Fruit fly (Drosophila melanogaster) whole organism, embryonic: ENCODE results near the gene RASSF8.

Experiments used
- Antp ChIP-seq: fragments of 200-800 bp; sonication (Bioruptor generic); optimal IDR thresholded peaks from 3 replicates; lab custom pipeline; 2016; ENCODE audit warnings: missing biosample characterization, missing genetic modification characterization
- Bdp1 ChIP-seq: fragments of 200-800 bp; sonication (Bioruptor generic); optimal IDR thresholded peaks from 3 replicates; lab custom pipeline; 2016; ENCODE audit warnings: missing biosample characterization, missing genetic modification characterization
- CG10543 ChIP-seq: fragments of 200-800 bp; sonication (Bioruptor generic); optimal IDR thresholded peaks from 3 replicates; lab custom pipeline; 2017; ENCODE audit warnings: missing biosample characterization, mild to moderate bottlenecking, missing genetic modification characterization, moderate library complexity
- CG12071 ChIP-seq: fragments of 200-800 bp; sonication (Bioruptor generic); optimal IDR thresholded peaks from 3 replicates; lab custom pipeline; 2018; ENCODE audit warnings: missing biosample characterization, mild to moderate bottlenecking, missing genetic modification characterization
- CG13296 ChIP-seq: fragments of 200-800 bp; sonication (Bioruptor generic); optimal IDR thresholded peaks from 3 replicates; lab custom pipeline; 2018; ENCODE audit warnings: missing biosample characterization, mild to moderate bottlenecking, missing genetic modification characterization
- CG14710 ChIP-seq: fragments of 200-800 bp; sonication (Bioruptor generic); optimal IDR thresholded peaks from 3 replicates; lab custom pipeline; 2019; ENCODE audit warnings: missing biosample characterization, mild to moderate bottlenecking, missing genetic modification characterization, moderate library complexity
- CG16815 ChIP-seq: fragments of 200-800 bp; sonication (Bioruptor generic); optimal IDR thresholded peaks from 3 replicates; lab custom pipeline; 2017; ENCODE audit warnings: missing biosample characterization, mild to moderate bottlenecking, missing genetic modification characterization
- CG17385 ChIP-seq: fragments of 200-800 bp; sonication (Bioruptor generic); optimal IDR thresholded peaks from 3 replicates; lab custom pipeline; 2018; ENCODE audit warnings: missing biosample characterization, mild to moderate bottlenecking, missing genetic modification characterization
- CG31224 ChIP-seq: fragments of 200-800 bp; sonication (Bioruptor generic); IDR thresholded peaks from 2 replicates; pipeline ENCODE4 v1.3.6; 2022; ENCODE audit warnings: missing biosample characterization, missing genetic modification characterization
- CG31441 ChIP-seq: fragments of 200-800 bp; sonication (Bioruptor generic); IDR thresholded peaks from 2 replicates; pipeline ENCODE4 v1.3.6; 2022; ENCODE audit warnings: missing biosample characterization, missing genetic modification characterization
- CG33213 ChIP-seq: fragments of 200-800 bp; sonication (Bioruptor generic); optimal IDR thresholded peaks from 3 replicates; lab custom pipeline; 2016; ENCODE audit warnings: missing biosample characterization, missing genetic modification characterization
- CG3726 ChIP-seq: fragments of 200-800 bp; sonication (Bioruptor generic); IDR thresholded peaks from 3 replicates; pipeline ENCODE4, ENCODE4 v1.3.6; 2022; ENCODE audit warnings: missing biosample characterization, missing genetic modification characterization
- CG4360 ChIP-seq: fragments of 200-800 bp; sonication (Bioruptor generic); IDR thresholded peaks from 2 replicates; pipeline ENCODE4 v1.3.6; 2022; ENCODE audit warnings: missing biosample characterization, missing genetic modification characterization
- CG4617 ChIP-seq: fragments of 200-800 bp; sonication (Bioruptor generic); optimal IDR thresholded peaks from 3 replicates; lab custom pipeline; 2016; ENCODE audit warnings: missing biosample characterization, missing genetic modification characterization, borderline replicate concordance
- CG4707 ChIP-seq: fragments of 200-800 bp; sonication (Bioruptor generic); optimal IDR thresholded peaks from 2 replicates; lab custom pipeline; 2018; ENCODE audit warnings: missing biosample characterization, mild to moderate bottlenecking, missing genetic modification characterization, moderate library complexity
- CG6654 ChIP-seq: fragments of 200-800 bp; sonication (Bioruptor generic); optimal IDR thresholded peaks from 2 replicates; lab custom pipeline; 2017; ENCODE audit warnings: missing biosample characterization, mild to moderate bottlenecking, missing genetic modification characterization
- CG6791 ChIP-seq: fragments of 200-800 bp; sonication (Bioruptor generic); IDR thresholded peaks from 3 replicates; pipeline ENCODE4 v1.3.6; 2022; ENCODE audit warnings: missing biosample characterization, missing genetic modification characterization; ENCODE audit not compliant: partially characterized antibody
- CG6813 ChIP-seq: fragments of 200-800 bp; sonication (Bioruptor generic); optimal IDR thresholded peaks from 2 replicates; lab custom pipeline; 2017; ENCODE audit warnings: missing biosample characterization, missing genetic modification characterization, mild to moderate bottlenecking, moderate library complexity, missing genetic modification reagents
- CG7357 ChIP-seq: fragments of 200-800 bp; sonication (Bioruptor generic); IDR thresholded peaks from 3 replicates; pipeline ENCODE4 v1.3.6; 2022; ENCODE audit warnings: missing biosample characterization, missing genetic modification characterization
- CG7786 ChIP-seq: fragments of 200-800 bp; sonication (Bioruptor generic); optimal IDR thresholded peaks from 2 replicates; lab custom pipeline; 2016; ENCODE audit warnings: missing biosample characterization, missing genetic modification characterization
- CG8089 ChIP-seq: fragments of 200-800 bp; sonication (Bioruptor generic); optimal IDR thresholded peaks from 3 replicates; lab custom pipeline; 2016; ENCODE audit warnings: missing biosample characterization, missing genetic modification characterization
- CG8944 ChIP-seq: fragments of 200-800 bp; sonication (Bioruptor generic); optimal IDR thresholded peaks from 3 replicates; lab custom pipeline; 2016; ENCODE audit warnings: missing biosample characterization, missing genetic modification characterization
- CG9609 ChIP-seq: fragments of 200-800 bp; sonication (Bioruptor generic); optimal IDR thresholded peaks from 3 replicates; lab custom pipeline; 2016; ENCODE audit warnings: missing biosample characterization, missing genetic modification characterization
- Dll ChIP-seq: fragments of 200-800 bp; sonication (Bioruptor generic); IDR thresholded peaks from 4 replicates; pipeline ENCODE4 v1.3.6; 2022; ENCODE audit warnings: missing biosample characterization, missing genetic modification characterization; ENCODE audit not compliant: partially characterized antibody
- Doc3 ChIP-seq: fragments of 200-800 bp; sonication (Bioruptor generic); IDR thresholded peaks from 3 replicates; pipeline ENCODE4 v1.3.6; 2022; ENCODE audit warnings: missing biosample characterization, missing genetic modification characterization; ENCODE audit not compliant: partially characterized antibody
- ERR ChIP-seq: fragments of 200-800 bp; sonication (Bioruptor generic); optimal IDR thresholded peaks from 2 replicates; lab custom pipeline; 2016; ENCODE audit warnings: missing biosample characterization, missing genetic modification characterization
- Elba2 ChIP-seq: fragments of 200-800 bp; sonication (Bioruptor generic); optimal IDR thresholded peaks from 3 replicates; lab custom pipeline; 2016; ENCODE audit warnings: missing biosample characterization, missing genetic modification characterization
- HHEX ChIP-seq: fragments of 200-800 bp; sonication (Bioruptor generic); optimal IDR thresholded peaks from 3 replicates; lab custom pipeline; 2017; ENCODE audit warnings: missing biosample characterization, mild to moderate bottlenecking, missing genetic modification characterization, missing genetic modification reagents
- Hmr ChIP-seq: fragments of 200-800 bp; sonication (Bioruptor generic); optimal IDR thresholded peaks from 3 replicates; lab custom pipeline; 2017; ENCODE audit warnings: mild to moderate bottlenecking, missing biosample characterization, missing genetic modification reagents, missing genetic modification characterization
- Hr51 ChIP-seq, 2 experiments: fragments of 200-800 bp; sonication (Bioruptor generic); optimal IDR thresholded peaks; 2 replicates in 1 of 2; 3 replicates in 1 of 2; lab custom pipeline; 2016 to 2018; ENCODE audit warnings: missing biosample characterization in 2 of 2, missing genetic modification characterization in 2 of 2, mild to moderate bottlenecking in 1 of 2, moderate library complexity in 1 of 2
- Lhr ChIP-seq: fragments of 200-800 bp; sonication (Bioruptor generic); optimal IDR thresholded peaks from 3 replicates; lab custom pipeline; 2017; ENCODE audit warnings: mild to moderate bottlenecking, missing biosample characterization, missing genetic modification reagents, missing genetic modification characterization
- Mes4 ChIP-seq: fragments of 200-800 bp; sonication (Bioruptor generic); optimal IDR thresholded peaks from 2 replicates; lab custom pipeline; 2016; ENCODE audit warnings: missing biosample characterization, missing genetic modification characterization
- YL-1 ChIP-seq: fragments of 200-800 bp; sonication (Bioruptor generic); optimal IDR thresholded peaks from 3 replicates; lab custom pipeline; 2017; ENCODE audit warnings: missing biosample characterization, mild to moderate bottlenecking, missing genetic modification characterization
- ato ChIP-seq: fragments of 200-800 bp; sonication (Bioruptor generic); IDR thresholded peaks from 2 replicates; pipeline ENCODE4 v1.3.6; 2022; ENCODE audit warnings: missing biosample characterization, missing genetic modification characterization; ENCODE audit not compliant: partially characterized antibody
- bsh ChIP-seq, 2 experiments: fragments of 200-800 bp; sonication (Bioruptor generic); optimal IDR thresholded peaks; 2 replicates each; lab custom pipeline; 2017 to 2018; ENCODE audit warnings: mild to moderate bottlenecking in 2 of 2, missing biosample characterization in 2 of 2, missing genetic modification characterization in 2 of 2, moderate library complexity in 1 of 2
- cas ChIP-seq: fragments of 200-800 bp; sonication (Bioruptor generic); IDR thresholded peaks from 2 replicates; pipeline ENCODE4 v1.3.6; 2022; ENCODE audit warnings: missing biosample characterization, missing genetic modification characterization
- chm ChIP-seq: fragments of 200-800 bp; sonication (Bioruptor generic); IDR thresholded peaks from 2 replicates; pipeline ENCODE4 v1.3.6; 2022; ENCODE audit warnings: missing biosample characterization, missing genetic modification characterization
- exex ChIP-seq: fragments of 200-800 bp; sonication (Bioruptor generic); optimal IDR thresholded peaks from 4 replicates; lab custom pipeline; 2018; ENCODE audit warnings: missing biosample characterization, mild to moderate bottlenecking, missing genetic modification characterization, moderate library complexity
- fd96Cb ChIP-seq: fragments of 200-800 bp; sonication (Bioruptor generic); optimal IDR thresholded peaks from 2 replicates; lab custom pipeline; 2018; ENCODE audit warnings: missing biosample characterization, mild to moderate bottlenecking, missing genetic modification characterization, moderate library complexity
- jing ChIP-seq: fragments of 200-800 bp; sonication (Bioruptor generic); optimal IDR thresholded peaks from 2 replicates; lab custom pipeline; 2018; ENCODE audit warnings: missing biosample characterization, mild to moderate bottlenecking, missing genetic modification characterization
- jumu ChIP-seq: fragments of 200-800 bp; sonication (Bioruptor generic); optimal IDR thresholded peaks from 3 replicates; lab custom pipeline; 2016; ENCODE audit warnings: missing biosample characterization, missing genetic modification characterization
- kah ChIP-seq: fragments of 200-800 bp; sonication (Bioruptor generic); optimal IDR thresholded peaks from 2 replicates; lab custom pipeline; 2018; ENCODE audit warnings: missing biosample characterization, mild to moderate bottlenecking, missing genetic modification characterization
- pita ChIP-seq: fragments of 200-800 bp; sonication (Bioruptor generic); optimal IDR thresholded peaks from 2 replicates; lab custom pipeline; 2017; ENCODE audit warnings: missing biosample characterization, mild to moderate bottlenecking, missing genetic modification characterization
- sc ChIP-seq, 3 experiments: fragments of >200 bp in 2 of 3; fragments of 200-800 bp in 1 of 3; sonication (Bioruptor generic) in 1 of 3; optimal IDR thresholded peaks; 2 replicates in 2 of 3; 3 replicates in 1 of 3; lab custom pipeline; 2017; ENCODE audit warnings: mild to moderate bottlenecking in 1 of 3, missing biosample characterization in 1 of 3, missing genetic modification characterization in 1 of 3, missing genetic modification reagents in 1 of 3
- sens-2 ChIP-seq: fragments of 200-800 bp; sonication (Bioruptor generic); IDR thresholded peaks from 2 replicates; pipeline ENCODE4 v1.3.6; 2022; ENCODE audit warnings: missing biosample characterization, missing genetic modification characterization
- sima ChIP-seq: fragments of 200-800 bp; sonication (Bioruptor generic); optimal IDR thresholded peaks from 2 replicates; lab custom pipeline; 2016; ENCODE audit warnings: missing biosample characterization, missing genetic modification characterization
- slp2 ChIP-seq: fragments of 200-800 bp; sonication (Bioruptor generic); optimal IDR thresholded peaks from 2 replicates; lab custom pipeline; 2016; ENCODE audit warnings: missing biosample characterization, missing genetic modification characterization
- sob ChIP-seq: fragments of 200-800 bp; sonication (Bioruptor generic); IDR thresholded peaks from 2 replicates; pipeline ENCODE4 v1.3.6; 2022; ENCODE audit warnings: missing biosample characterization, missing genetic modification characterization
- vnd ChIP-seq: fragments of 200-800 bp; sonication (Bioruptor generic); IDR thresholded peaks from 3 replicates; pipeline ENCODE4 v1.3.6; 2022; ENCODE audit warnings: missing biosample characterization, missing genetic modification characterization; ENCODE audit not compliant: partially characterized antibody

Gene RASSF8

dm6 chr3R:25631079-25631478 is 30.5 kb upstream of the RASSF8 start (continued):
- peak; percentile 53 for TF ChIP-seq jing (GFP tag; lab: Kevin White, UChicago)
- peak; percentile 63 for TF ChIP-seq HHEX (GFP tag; lab: Kevin White, UChicago)
- peak; percentile 70 for TF ChIP-seq CG7786 (GFP tag; lab: Kevin White, UChicago)
- TF ChIP-seq Doc3: no peak
- TF ChIP-seq Bdp1 (GFP tag; lab: Kevin White, UChicago): peak; percentile 11
- peak; percentile 44 for TF ChIP-seq Mes4 (GFP tag; lab: Kevin White, UChicago)
- TF ChIP-seq CG3726 (GFP tag; lab: Robert Waterston, UW): peak; percentile 76; the same call in 2 of the 3 replicates
- TF ChIP-seq fd96Cb: peak; percentile 65
- peak; percentile 79 for TF ChIP-seq Hmr (GFP tag; lab: Kevin White, UChicago)
- TF ChIP-seq sc (optimal IDR thresholded peaks at IDR 0.05; lab: Kevin White, UChicago): no peak
- TF ChIP-seq sc (GFP tag; optimal IDR thresholded peaks at IDR 0.05; lab: Kevin White, UChicago): peak; percentile 63
- no peak for TF ChIP-seq pita (GFP tag; lab: Kevin White, UChicago)
- peak; percentile 74 for TF ChIP-seq CG8944
- peak; percentile 50 for TF ChIP-seq CG6813 (GFP tag; lab: Kevin White, UChicago)
- TF ChIP-seq exex (tag; lab: Kevin White, UChicago): no peak
- peak; percentile 32 for TF ChIP-seq CG14710 (tag; lab: Kevin White, UChicago)
- no peak for TF ChIP-seq Elba2
- no peak for TF ChIP-seq Lhr (GFP tag; lab: Kevin White, UChicago)
- TF ChIP-seq CG8089 (GFP tag; lab: Kevin White, UChicago): peak; percentile 23
- TF ChIP-seq CG16815 (GFP tag; lab: Kevin White, UChicago): peak; percentile 33
- TF ChIP-seq CG33213 (GFP tag; lab: Kevin White, UChicago): peak; percentile 18
- peak; percentile 64 for TF ChIP-seq jumu (GFP tag; lab: Kevin White, UChicago)
- TF ChIP-seq CG4707 (GFP tag; lab: Kevin White, UChicago): peak; percentile 17
- peak in 1 of 2 experiments; percentile 84 for TF ChIP-seq bsh (GFP tag; optimal IDR thresholded peaks at IDR 0.05; lab: Kevin White, UChicago)
- peak; percentile 36 for TF ChIP-seq ERR
- TF ChIP-seq Antp (GFP tag; lab: Kevin White, UChicago): peak; percentile 83
- no peak for TF ChIP-seq CG6791 (GFP tag; lab: Robert Waterston, UW)
- peak; percentile 64 for TF ChIP-seq CG17385 (GFP tag; lab: Kevin White, UChicago)
- TF ChIP-seq slp2 (GFP tag; lab: Kevin White, UChicago): no peak
- peak; percentile 56 for TF ChIP-seq CG13296
- no peak for TF ChIP-seq YL-1
- TF ChIP-seq CG7357 (GFP tag; lab: Robert Waterston, UW): peak; percentile 24; the same call in 1 of the 3 replicates
- peak; percentile 15 for TF ChIP-seq sima
- peak; percentile 2 for TF ChIP-seq kah (GFP tag; lab: Kevin White, UChicago)
- peak; percentile 37 to 71 for TF ChIP-seq Hr51 (GFP tag; optimal IDR thresholded peaks at IDR 0.05; lab: Kevin White, UChicago)
- peak; percentile 44 for TF ChIP-seq CG10543
- 0 out of 2 replicates have a peak, but pooled peaks have one; percentile 30 for TF ChIP-seq CG4360
- TF ChIP-seq CG4617: no peak
- TF ChIP-seq CG31224: no peak
- TF ChIP-seq CG12071 (GFP tag; lab: Kevin White, UChicago): peak; percentile 74
- TF ChIP-seq Dll (GFP tag; lab: Robert Waterston, UW): no peak
- peak; percentile 55 for TF ChIP-seq CG9609 (GFP tag; lab: Kevin White, UChicago)
- TF ChIP-seq CG6654 (GFP tag; lab: Kevin White, UChicago): peak; percentile 20
- TF ChIP-seq sens-2 (GFP tag; lab: Robert Waterston, UW): peak; percentile 26; the same call in 1 of the 2 replicates
- TF ChIP-seq cas (GFP tag; lab: Robert Waterston, UW): no peak
- TF ChIP-seq vnd (GFP tag; lab: Robert Waterston, UW): no peak
- TF ChIP-seq ato: no peak
- TF ChIP-seq chm (GFP tag; lab: Robert Waterston, UW): peak; percentile 65; the same call in 1 of the 2 replicates
- peak; percentile 50; the same call in 1 of the 2 replicates for TF ChIP-seq CG31441 (GFP tag; lab: Robert Waterston, UW)
- peak; percentile 72 for TF ChIP-seq sob (GFP tag; lab: Robert Waterston, UW)
